Fruit fly (Drosophila melanogaster) whole organism, adult: Measurements from ENCODE around the gene kon.

ENCODE experiments used
- CG11617 ChIP-seq: fragments of 200-800 bp; sonication (Bioruptor generic); optimal IDR thresholded peaks from 2 replicates; lab custom pipeline; 2017; ENCODE audit warnings: mild to moderate bottlenecking, missing biosample characterization, missing genetic modification reagents, missing genetic modification characterization
- CG12768 ChIP-seq: fragments of 200-800 bp; sonication (Bioruptor generic); optimal IDR thresholded peaks from 2 replicates; lab custom pipeline; 2017; ENCODE audit warnings: missing biosample characterization, missing genetic modification characterization, mild to moderate bottlenecking, moderate library complexity, missing genetic modification reagents
- CG1620 ChIP-seq: fragments of 200-800 bp; sonication (Bioruptor generic); optimal IDR thresholded peaks from 2 replicates; lab custom pipeline; 2016; ENCODE audit warnings: missing biosample characterization, missing genetic modification characterization
- CG5204 ChIP-seq: fragments of 200-800 bp; sonication (Bioruptor generic); optimal IDR thresholded peaks from 2 replicates; lab custom pipeline; 2016; ENCODE audit warnings: missing biosample characterization, missing genetic modification characterization
- CG7045 ChIP-seq: fragments of 200-800 bp; sonication (Bioruptor generic); optimal IDR thresholded peaks from 2 replicates; lab custom pipeline; 2017; ENCODE audit warnings: missing biosample characterization, mild to moderate bottlenecking, missing genetic modification characterization
- Crg-1 ChIP-seq: fragments of 200-800 bp; sonication (Bioruptor generic); optimal IDR thresholded peaks from 2 replicates; lab custom pipeline; 2016; ENCODE audit warnings: missing biosample characterization, missing genetic modification characterization
- Hr96 ChIP-seq: fragments of 200-800 bp; sonication (Bioruptor generic); optimal IDR thresholded peaks from 2 replicates; lab custom pipeline; 2016; ENCODE audit warnings: missing biosample characterization, missing genetic modification characterization
- Mnt ChIP-seq: fragments of 200-800 bp; sonication (Bioruptor generic); optimal IDR thresholded peaks from 2 replicates; lab custom pipeline; 2016; ENCODE audit warnings: missing biosample characterization, mild to moderate bottlenecking, missing genetic modification characterization
- cic ChIP-seq: fragments of 200-800 bp; sonication (Bioruptor generic); optimal IDR thresholded peaks from 2 replicates; lab custom pipeline; 2017; ENCODE audit warnings: missing biosample characterization, mild to moderate bottlenecking, missing genetic modification characterization, moderate library complexity
- cnc ChIP-seq, 2 experiments: fragments of >200 bp; optimal IDR thresholded peaks; 2 replicates each; lab custom pipeline; 2017
- kay ChIP-seq: fragments of 200-800 bp; sonication (Bioruptor generic); peaks from one replicate; lab custom pipeline; 2016; ENCODE audit warnings: missing biosample characterization, missing genetic modification characterization, borderline replicate concordance
- ovo ChIP-seq: fragments of 200-800 bp; sonication (Bioruptor generic); optimal IDR thresholded peaks from 2 replicates; lab custom pipeline; 2016; ENCODE audit warnings: missing biosample characterization, missing genetic modification characterization
- pad ChIP-seq: fragments of 200-800 bp; sonication (Bioruptor generic); optimal IDR thresholded peaks from 3 replicates; lab custom pipeline; 2017; ENCODE audit warnings: missing biosample characterization, missing genetic modification characterization, mild to moderate bottlenecking, moderate library complexity, missing genetic modification reagents
- toe ChIP-seq: fragments of 200-800 bp; sonication (Bioruptor generic); optimal IDR thresholded peaks from 2 replicates; lab custom pipeline; 2016; ENCODE audit warnings: missing biosample characterization, missing genetic modification characterization

- TF ChIP-seq CG7045, result no peak
- TF ChIP-seq Hr96 (GFP tag; lab: Kevin White, UChicago), result no peak
- TF ChIP-seq cnc (optimal IDR thresholded peaks at IDR 0.05; lab: Kevin White, UChicago), result no peak
- no peak for TF ChIP-seq CG1620
- no peak for TF ChIP-seq kay (GFP tag; lab: Kevin White, UChicago)
- TF ChIP-seq cic (GFP tag; lab: Kevin White, UChicago), result no peak
- TF ChIP-seq ovo (GFP tag; lab: Kevin White, UChicago), result no peak
- no peak for TF ChIP-seq Crg-1 (GFP tag; lab: Kevin White, UChicago)
- no peak for TF ChIP-seq CG5204 (GFP tag; lab: Kevin White, UChicago)
- no peak for TF ChIP-seq toe (GFP tag; lab: Kevin White, UChicago)
- no peak for TF ChIP-seq pad
- no peak for TF ChIP-seq CG12768 (GFP tag; lab: Kevin White, UChicago)
- TF ChIP-seq Mnt (GFP tag; lab: Kevin White, UChicago), result no peak
- TF ChIP-seq CG11617, result no peak
These were observed 25.1 kb downstream of the kon start for dm6 chr2L:18478509-18479176.
